Worm (Caenorhabditis elegans) whole organism, L2 larva: ENCODE data around the gene Y50D4C.5.

Experiments used
- F13H6.1 ChIP-seq: sonication (generic microtip); optimal IDR thresholded peaks from 2 replicates; lab custom pipeline; 2016; ENCODE audit warnings: missing genetic modification characterization, missing compliant biosample characterization
- ZK546.5 ChIP-seq: sonication (generic microtip); optimal IDR thresholded peaks from 2 replicates; lab custom pipeline; 2017; ENCODE audit warnings: missing biosample characterization, missing genetic modification characterization
- ama-1 ChIP-seq: fragments of 150-350 bp; optimal IDR thresholded peaks from 2 replicates; lab custom pipeline; 2018; ENCODE audit warnings: inconsistent platforms
- elt-3 ChIP-seq: sonication (generic microtip); optimal IDR thresholded peaks from 2 replicates; lab custom pipeline; 2017; ENCODE audit warnings: missing biosample characterization, missing genetic modification characterization
- fos-1 ChIP-seq: fragments of 150-350 bp; optimal IDR thresholded peaks from 2 replicates; lab custom pipeline; 2014; ENCODE audit warnings: missing biosample characterization, missing genetic modification characterization
- mdl-1 ChIP-seq, 2 experiments: fragments of 150-350 bp in 1 of 2; sonication (generic microtip) in 1 of 2; optimal IDR thresholded peaks; 2 replicates each; lab custom pipeline; 2017; ENCODE audit warnings: missing biosample characterization in 2 of 2, missing genetic modification characterization in 2 of 2
- nhr-11 ChIP-seq: fragments of 150-350 bp; optimal IDR thresholded peaks from 2 replicates; lab custom pipeline; 2014; ENCODE audit warnings: missing biosample characterization, missing genetic modification characterization
- nhr-12 ChIP-seq: fragments of 150-350 bp; optimal IDR thresholded peaks from 2 replicates; lab custom pipeline; 2014; ENCODE audit warnings: missing biosample characterization, missing genetic modification characterization
- nhr-21 ChIP-seq: fragments of 150-350 bp; optimal IDR thresholded peaks from 2 replicates; lab custom pipeline; 2014; ENCODE audit warnings: missing biosample characterization, missing genetic modification characterization
- nhr-237 ChIP-seq: fragments of 150-350 bp; optimal IDR thresholded peaks from 2 replicates; lab custom pipeline; 2014; ENCODE audit warnings: missing biosample characterization, missing genetic modification characterization
- skn-1 ChIP-seq: sonication (generic microtip); optimal IDR thresholded peaks from 2 replicates; lab custom pipeline; 2017; ENCODE audit warnings: missing biosample characterization, missing genetic modification characterization
- unc-39 ChIP-seq: fragments of 150-350 bp; optimal IDR thresholded peaks from 2 replicates; lab custom pipeline; 2014; ENCODE audit warnings: missing biosample characterization, missing genetic modification characterization

- no peak for TF ChIP-seq nhr-12 (tag; lab: Kevin White, UChicago)
- no peak for TF ChIP-seq unc-39 (tag; lab: Kevin White, UChicago)
- TF ChIP-seq nhr-21 (tag; lab: Kevin White, UChicago), result no peak
- no peak for TF ChIP-seq fos-1 (tag; lab: Kevin White, UChicago)
- no peak for TF ChIP-seq nhr-11 (tag; lab: Kevin White, UChicago)
- no peak for TF ChIP-seq elt-3 (tag; lab: Kevin White, UChicago)
- TF ChIP-seq ZK546.5 (tag; lab: Kevin White, UChicago), result no peak
- no peak for TF ChIP-seq nhr-237 (tag; lab: Kevin White, UChicago)
- TF ChIP-seq skn-1 (tag; lab: Kevin White, UChicago), result no peak
- no peak for TF ChIP-seq mdl-1 (tag; optimal IDR thresholded peaks at IDR 0.05; lab: Kevin White, UChicago)
- TF ChIP-seq ama-1, result no peak
- no peak for TF ChIP-seq F13H6.1 (tag; lab: Kevin White, UChicago)
Measured at ce11 chrV:1051651-1052050, 48.1 kb upstream of the Y50D4C.5 start.
